Worm (Caenorhabditis elegans) whole organism, L2 larva: ENCODE data around the gene C11H1.7.

Source experiments
- lin-39 ChIP-seq: fragments of 150-350 bp; optimal IDR thresholded peaks from 2 replicates; lab custom pipeline; 2014; ENCODE audit warnings: missing biosample characterization, missing genetic modification reagents, missing genetic modification characterization
- lsy-2 ChIP-seq, 2 experiments: fragments of 150-350 bp in 1 of 2; sonication (generic microtip) in 1 of 2; optimal IDR thresholded peaks; 2 replicates each; lab custom pipeline; 2014 to 2017; ENCODE audit warnings: missing biosample characterization in 2 of 2, missing genetic modification characterization in 2 of 2
- nhr-12 ChIP-seq: fragments of 150-350 bp; optimal IDR thresholded peaks from 2 replicates; lab custom pipeline; 2014; ENCODE audit warnings: missing biosample characterization, missing genetic modification characterization
- nhr-21 ChIP-seq: fragments of 150-350 bp; optimal IDR thresholded peaks from 2 replicates; lab custom pipeline; 2014; ENCODE audit warnings: missing biosample characterization, missing genetic modification characterization
- nhr-6 ChIP-seq: fragments of 150-350 bp; optimal IDR thresholded peaks from 2 replicates; lab custom pipeline; 2014; ENCODE audit warnings: missing biosample characterization, missing genetic modification characterization
- unc-62 ChIP-seq: fragments of 150-350 bp; optimal IDR thresholded peaks from 2 replicates; lab custom pipeline; 2014; ENCODE audit warnings: missing biosample characterization, missing genetic modification reagents, missing genetic modification characterization
- ztf-11 ChIP-seq: sonication (generic microtip); optimal IDR thresholded peaks from 2 replicates; lab custom pipeline; 2017; ENCODE audit warnings: missing biosample characterization, missing genetic modification characterization

- TF ChIP-seq lin-39 (tag; lab: Kevin White, UChicago) (no peak), unc-62 (no peak), nhr-12 (tag; lab: Kevin White, UChicago) (no peak), nhr-21 (tag; lab: Kevin White, UChicago) (no peak), ztf-11 (no peak), lsy-2 (tag; optimal IDR thresholded peaks at IDR 0.05; lab: Kevin White, UChicago) (no peak), nhr-6 (no peak)
Observed at ce11 chrX:14377169-14377568, 50.0 kb downstream of the C11H1.7 start, which contains the start of gene Y60A9A.1.
